Fruit fly (Drosophila melanogaster) whole organism, embryonic: ENCODE data around the gene Glg1.
A peak's percentile ranks its signal among the peaks of the same experiment; 100 is the strongest.

ENCODE experiments used
- Atf6 ChIP-seq: fragments of 200-800 bp; sonication (Bioruptor generic); IDR thresholded peaks from 2 replicates; pipeline ENCODE4 v1.3.6; 2022; ENCODE audit warnings: missing biosample characterization, missing genetic modification characterization
- BEAF-32 ChIP-seq: fragments of 200-800 bp; sonication (Bioruptor generic); optimal IDR thresholded peaks from 3 replicates; lab custom pipeline; 2017; ENCODE audit warnings: missing biosample characterization, missing genetic modification characterization, mild to moderate bottlenecking, moderate library complexity, missing genetic modification reagents
- Bgb ChIP-seq: fragments of 200-800 bp; sonication (Bioruptor generic); IDR thresholded peaks from 2 replicates; pipeline ENCODE4 v1.3.6; 2022; ENCODE audit warnings: missing biosample characterization, missing genetic modification characterization; ENCODE audit not compliant: partially characterized antibody
- CG10321 ChIP-seq: fragments of 200-800 bp; sonication (Bioruptor generic); IDR thresholded peaks from 2 replicates; pipeline ENCODE4 v1.3.6; 2022; ENCODE audit warnings: missing biosample characterization, missing genetic modification characterization
- CG10462 ChIP-seq: fragments of 200-800 bp; sonication (Bioruptor generic); optimal IDR thresholded peaks from 2 replicates; lab custom pipeline; 2016; ENCODE audit warnings: missing biosample characterization, missing genetic modification characterization
- CG12071 ChIP-seq: fragments of 200-800 bp; sonication (Bioruptor generic); optimal IDR thresholded peaks from 3 replicates; lab custom pipeline; 2018; ENCODE audit warnings: missing biosample characterization, mild to moderate bottlenecking, missing genetic modification characterization
- CG1233 ChIP-seq: fragments of 200-800 bp; sonication (Bioruptor generic); optimal IDR thresholded peaks from 4 replicates; lab custom pipeline; 2018; ENCODE audit warnings: missing biosample characterization, mild to moderate bottlenecking, missing genetic modification characterization
- CG14441 ChIP-seq: fragments of 200-800 bp; sonication (Bioruptor generic); IDR thresholded peaks from 2 replicates; pipeline ENCODE4 v1.3.6; 2022; ENCODE audit warnings: missing biosample characterization, missing genetic modification characterization
- CG15514 ChIP-seq: fragments of 200-800 bp; sonication (Bioruptor generic); optimal IDR thresholded peaks from 3 replicates; lab custom pipeline; 2017; ENCODE audit warnings: missing biosample characterization, missing genetic modification characterization, mild to moderate bottlenecking, moderate library complexity, missing genetic modification reagents
- CG17328 ChIP-seq: fragments of 200-800 bp; sonication (Bioruptor generic); IDR thresholded peaks from 2 replicates; pipeline ENCODE4 v1.3.6; 2022; ENCODE audit warnings: missing biosample characterization, missing genetic modification characterization
- CG17829 ChIP-seq: fragments of 200-800 bp; optimal IDR thresholded peaks from 2 replicates; lab custom pipeline; 2019; ENCODE audit warnings: missing biosample characterization, mild to moderate bottlenecking, missing genetic modification characterization, moderate library complexity
- CG18619 ChIP-seq: fragments of 200-800 bp; sonication (Bioruptor generic); optimal IDR thresholded peaks from 3 replicates; lab custom pipeline; 2017; ENCODE audit warnings: missing biosample characterization, mild to moderate bottlenecking, missing genetic modification characterization
- CG2129 ChIP-seq: fragments of 200-800 bp; sonication (Bioruptor generic); IDR thresholded peaks from 2 replicates; pipeline ENCODE4 v1.3.6; 2022; ENCODE audit warnings: missing biosample characterization, missing genetic modification characterization; ENCODE audit not compliant: partially characterized antibody
- CG2199 ChIP-seq: fragments of 200-800 bp; sonication (Bioruptor generic); IDR thresholded peaks from 3 replicates; pipeline ENCODE4 v1.3.6; 2022; ENCODE audit warnings: missing biosample characterization, missing genetic modification characterization
- CG33557 ChIP-seq: fragments of 200-800 bp; sonication (Bioruptor generic); optimal IDR thresholded peaks from 2 replicates; lab custom pipeline; 2019; ENCODE audit warnings: missing biosample characterization, mild to moderate bottlenecking, missing genetic modification characterization, moderate library complexity
- CG4282 ChIP-seq: fragments of 200-800 bp; sonication (Bioruptor generic); optimal IDR thresholded peaks from 2 replicates; lab custom pipeline; 2016; ENCODE audit warnings: missing biosample characterization, missing genetic modification characterization
- CG4328 ChIP-seq: fragments of 200-800 bp; sonication (Bioruptor generic); optimal IDR thresholded peaks from 3 replicates; lab custom pipeline; 2017; ENCODE audit warnings: missing biosample characterization, missing genetic modification reagents, missing genetic modification characterization
- CG4820 ChIP-seq: fragments of 200-800 bp; sonication (Bioruptor generic); optimal IDR thresholded peaks from 3 replicates; lab custom pipeline; 2016; ENCODE audit warnings: missing biosample characterization, missing genetic modification characterization
- CG4854 ChIP-seq: fragments of 200-800 bp; sonication (Bioruptor generic); optimal IDR thresholded peaks from 2 replicates; lab custom pipeline; 2016; ENCODE audit warnings: missing biosample characterization, missing genetic modification characterization, inconsistent platforms
- CG5180 ChIP-seq: fragments of 200-800 bp; sonication (Bioruptor generic); optimal IDR thresholded peaks from 3 replicates; lab custom pipeline; 2017; ENCODE audit warnings: missing biosample characterization, missing genetic modification characterization, mild to moderate bottlenecking, moderate library complexity, missing genetic modification reagents
- CG6813 ChIP-seq: fragments of 200-800 bp; sonication (Bioruptor generic); optimal IDR thresholded peaks from 2 replicates; lab custom pipeline; 2017; ENCODE audit warnings: missing biosample characterization, missing genetic modification characterization, mild to moderate bottlenecking, moderate library complexity, missing genetic modification reagents
- CG7839 ChIP-seq: fragments of 200-800 bp; sonication (Bioruptor generic); optimal IDR thresholded peaks from 3 replicates; lab custom pipeline; 2018; ENCODE audit warnings: missing biosample characterization, mild to moderate bottlenecking, missing genetic modification characterization, moderate library complexity
- CG9215 ChIP-seq: fragments of 200-800 bp; sonication (Bioruptor generic); IDR thresholded peaks from 2 replicates; pipeline ENCODE4 v1.3.6; 2022; ENCODE audit warnings: missing biosample characterization, missing genetic modification characterization
- Camta ChIP-seq: fragments of 200-800 bp; sonication (Bioruptor generic); optimal IDR thresholded peaks from 2 replicates; lab custom pipeline; 2016; ENCODE audit warnings: missing biosample characterization, missing genetic modification characterization
- ERR ChIP-seq: fragments of 200-800 bp; sonication (Bioruptor generic); optimal IDR thresholded peaks from 2 replicates; lab custom pipeline; 2016; ENCODE audit warnings: missing biosample characterization, missing genetic modification characterization
- Eip74EF ChIP-seq, 2 experiments: fragments of 200-800 bp in 1 of 2; fragments of >200 bp in 1 of 2; sonication (Bioruptor generic) in 1 of 2; optimal IDR thresholded peaks; 2 replicates each; lab custom pipeline; 2017 to 2019; ENCODE audit warnings: missing biosample characterization in 2 of 2, missing genetic modification characterization in 2 of 2, mild to moderate bottlenecking in 1 of 2, moderate library complexity in 1 of 2
- Elba2 ChIP-seq: fragments of 200-800 bp; sonication (Bioruptor generic); optimal IDR thresholded peaks from 3 replicates; lab custom pipeline; 2016; ENCODE audit warnings: missing biosample characterization, missing genetic modification characterization
- Hmx ChIP-seq: fragments of 200-800 bp; sonication (Bioruptor generic); optimal IDR thresholded peaks from 2 replicates; lab custom pipeline; 2016; ENCODE audit warnings: missing biosample characterization, missing genetic modification characterization
- Med ChIP-seq: fragments of 200-800 bp; sonication (Bioruptor generic); peaks from one replicate; lab custom pipeline; 2016; ENCODE audit warnings: missing biosample characterization, missing genetic modification characterization, mild to moderate bottlenecking, inconsistent platforms, moderate library complexity
- Nf-YC ChIP-seq: fragments of 200-800 bp; optimal IDR thresholded peaks from 3 replicates; lab custom pipeline; 2019; ENCODE audit warnings: missing biosample characterization, mild to moderate bottlenecking, missing genetic modification characterization, moderate library complexity
- NfI ChIP-seq: fragments of 200-800 bp; sonication (Bioruptor generic); optimal IDR thresholded peaks from 3 replicates; lab custom pipeline; 2018; ENCODE audit warnings: missing biosample characterization, mild to moderate bottlenecking, missing genetic modification characterization, moderate library complexity
- az2 ChIP-seq: fragments of 200-800 bp; sonication (Bioruptor generic); optimal IDR thresholded peaks from 3 replicates; lab custom pipeline; 2016; ENCODE audit warnings: missing biosample characterization, missing genetic modification characterization
- ci ChIP-seq: fragments of 200-800 bp; sonication (Bioruptor generic); IDR thresholded peaks from 3 replicates; pipeline ENCODE4 v1.3.6; 2022; ENCODE audit warnings: missing biosample characterization, missing genetic modification characterization
- crp ChIP-seq, 2 experiments: fragments of 200-800 bp; sonication (Bioruptor generic); optimal IDR thresholded peaks; 2 replicates in 1 of 2; 3 replicates in 1 of 2; lab custom pipeline; 2017; ENCODE audit warnings: missing biosample characterization in 2 of 2, missing genetic modification characterization in 2 of 2, mild to moderate bottlenecking in 1 of 2, moderate library complexity in 1 of 2
- cwo ChIP-seq: fragments of 200-800 bp; sonication (Bioruptor generic); optimal IDR thresholded peaks from 3 replicates; lab custom pipeline; 2017; ENCODE audit warnings: missing biosample characterization, missing genetic modification characterization, mild to moderate bottlenecking, moderate library complexity, missing genetic modification reagents
- dan ChIP-seq: fragments of 200-800 bp; sonication (Bioruptor generic); IDR thresholded peaks from 2 replicates; pipeline ENCODE4 v1.3.6; 2022; ENCODE audit warnings: missing biosample characterization, missing genetic modification characterization
- fru ChIP-seq: fragments of >200 bp; optimal IDR thresholded peaks from 2 replicates; lab custom pipeline; 2017
- h ChIP-seq: fragments of >200 bp; optimal IDR thresholded peaks from 2 replicates; lab custom pipeline; 2017
- hb ChIP-seq: fragments of 200-800 bp; sonication (Bioruptor generic); IDR thresholded peaks from 3 replicates; pipeline ENCODE4 v1.3.6; 2022; ENCODE audit warnings: missing biosample characterization, missing genetic modification characterization; ENCODE audit not compliant: partially characterized antibody
- kay ChIP-seq: fragments of 200-800 bp; sonication (Bioruptor generic); optimal IDR thresholded peaks from 2 replicates; lab custom pipeline; 2016; ENCODE audit warnings: missing biosample characterization, missing genetic modification characterization
- maf-S ChIP-seq: fragments of 200-800 bp; sonication (Bioruptor generic); optimal IDR thresholded peaks from 2 replicates; lab custom pipeline; 2016; ENCODE audit warnings: missing biosample characterization, missing genetic modification characterization
- odd ChIP-seq: fragments of 200-800 bp; sonication (Bioruptor generic); optimal IDR thresholded peaks from 2 replicates; lab custom pipeline; 2017; ENCODE audit warnings: missing biosample characterization, mild to moderate bottlenecking, missing genetic modification characterization
- pzg ChIP-seq: fragments of 200-800 bp; sonication (Bioruptor generic); optimal IDR thresholded peaks from 3 replicates; lab custom pipeline; 2018; ENCODE audit warnings: missing biosample characterization, mild to moderate bottlenecking, missing genetic modification characterization, moderate library complexity
- row ChIP-seq: fragments of 200-800 bp; sonication (Bioruptor generic); IDR thresholded peaks from 3 replicates; pipeline ENCODE4 v1.3.6; 2022; ENCODE audit warnings: missing biosample characterization, missing genetic modification characterization
- run ChIP-seq: fragments of 200-800 bp; sonication (Bioruptor generic); optimal IDR thresholded peaks from 3 replicates; lab custom pipeline; 2018; ENCODE audit warnings: missing biosample characterization, mild to moderate bottlenecking, missing genetic modification characterization
- sima ChIP-seq: fragments of 200-800 bp; sonication (Bioruptor generic); optimal IDR thresholded peaks from 2 replicates; lab custom pipeline; 2016; ENCODE audit warnings: missing biosample characterization, missing genetic modification characterization
- sisA ChIP-seq: fragments of 200-800 bp; sonication (Bioruptor generic); IDR thresholded peaks from 2 replicates; pipeline ENCODE4 v1.3.6; 2022; ENCODE audit warnings: missing biosample characterization, missing genetic modification characterization
- slbo ChIP-seq: fragments of 200-800 bp; sonication (Bioruptor generic); IDR thresholded peaks from 2 replicates; pipeline ENCODE4 v1.3.6; 2022; ENCODE audit warnings: missing biosample characterization, missing genetic modification characterization
- sna ChIP-seq: fragments of 200-800 bp; sonication (Bioruptor generic); IDR thresholded peaks from 2 replicates; pipeline ENCODE4 v1.3.6; 2022; ENCODE audit warnings: missing biosample characterization, missing genetic modification characterization; ENCODE audit not compliant: partially characterized antibody
- tll ChIP-seq, 2 experiments: fragments of 200-800 bp in 1 of 2; fragments of >200 bp in 1 of 2; sonication (Bioruptor generic) in 1 of 2; optimal IDR thresholded peaks; 2 replicates each; lab custom pipeline; 2017 to 2019; ENCODE audit warnings: missing biosample characterization in 2 of 2, missing genetic modification characterization in 2 of 2, mild to moderate bottlenecking in 1 of 2, moderate library complexity in 1 of 2
- vvl ChIP-seq: fragments of 200-800 bp; sonication (Bioruptor generic); IDR thresholded peaks from 2 replicates; pipeline ENCODE4 v1.3.6; 2022; ENCODE audit warnings: missing biosample characterization, missing genetic modification characterization

Gene Glg1

dm6 chr3L:21464240-21464639, 43.1 kb downstream of the Glg1 start (continued):
- TF ChIP-seq Med (GFP tag; lab: Kevin White, UChicago) = peak; percentile 93
- peak; percentile 31 for TF ChIP-seq kay (GFP tag; lab: Kevin White, UChicago)
- TF ChIP-seq pzg (GFP tag; lab: Kevin White, UChicago) = no peak
- no peak for TF ChIP-seq row (GFP tag; lab: Robert Waterston, UW)
- TF ChIP-seq CG2129 = no peak
- peak; percentile 27 for TF ChIP-seq CG5180 (GFP tag; lab: Kevin White, UChicago)
- TF ChIP-seq CG1233 (GFP tag; lab: Kevin White, UChicago) = peak; percentile 92
- TF ChIP-seq Camta (GFP tag; lab: Kevin White, UChicago) = peak; percentile 32
- no peak for TF ChIP-seq cwo
- TF ChIP-seq CG33557 (GFP tag; lab: Kevin White, UChicago) = peak; percentile 94
- TF ChIP-seq tll (GFP tag; optimal IDR thresholded peaks at IDR 0.05; lab: Kevin White, UChicago) = peak in 1 of 2 experiments; percentile 95
- TF ChIP-seq Eip74EF (GFP tag; optimal IDR thresholded peaks at IDR 0.05; lab: Kevin White, UChicago) = peak in 1 of 2 experiments; percentile 6
- no peak for TF ChIP-seq BEAF-32 (GFP tag; lab: Kevin White, UChicago)
- no peak for TF ChIP-seq run (tag; lab: Kevin White, UChicago)
- TF ChIP-seq hb = no peak
- TF ChIP-seq NfI = peak; percentile 3
- TF ChIP-seq CG6813 (GFP tag; lab: Kevin White, UChicago) = peak; percentile 95
- TF ChIP-seq vvl = peak; percentile 71
- no peak for TF ChIP-seq Nf-YC (tag; lab: Kevin White, UChicago)
- TF ChIP-seq h (lab: Kevin White, UChicago) = no peak
- no peak for TF ChIP-seq sisA (GFP tag; lab: Robert Waterston, UW)
- peak; percentile 19 for TF ChIP-seq sima (GFP tag; lab: Kevin White, UChicago)
- TF ChIP-seq maf-S (GFP tag; lab: Kevin White, UChicago) = no peak
- peak; percentile 43; the same call in 2 of the 3 replicates for TF ChIP-seq CG2199
- no peak for TF ChIP-seq CG4328 (GFP tag; lab: Kevin White, UChicago)
- no peak for TF ChIP-seq ERR (GFP tag; lab: Kevin White, UChicago)
- no peak for TF ChIP-seq CG4282 (GFP tag; lab: Kevin White, UChicago)
- peak; percentile 53 for TF ChIP-seq CG4854 (GFP tag; lab: Kevin White, UChicago)
- peak; percentile 23 for TF ChIP-seq az2 (GFP tag; lab: Kevin White, UChicago)
- TF ChIP-seq slbo = no peak
- TF ChIP-seq CG10321 (GFP tag; lab: Robert Waterston, UW) = no peak
- TF ChIP-seq CG14441 (GFP tag; lab: Robert Waterston, UW) = no peak
- TF ChIP-seq CG4820 (GFP tag; lab: Kevin White, UChicago) = peak; percentile 59
- TF ChIP-seq Bgb (GFP tag; lab: Robert Waterston, UW) = no peak
- TF ChIP-seq CG15514 (GFP tag; lab: Kevin White, UChicago) = no peak
- no peak for TF ChIP-seq Atf6 (GFP tag; lab: Robert Waterston, UW)
- peak; percentile 89 for TF ChIP-seq CG17829 (tag; lab: Kevin White, UChicago)
- TF ChIP-seq sna = no peak
- TF ChIP-seq CG18619 = peak; percentile 74
- TF ChIP-seq CG9215 = no peak
- peak; percentile 56 for TF ChIP-seq odd (GFP tag; lab: Kevin White, UChicago)
- peak; percentile 20 for TF ChIP-seq CG12071 (GFP tag; lab: Kevin White, UChicago)
- TF ChIP-seq crp (GFP tag; optimal IDR thresholded peaks at IDR 0.05; lab: Kevin White, UChicago) = peak in 1 of 2 experiments; percentile 27
- no peak for TF ChIP-seq dan (GFP tag; lab: Robert Waterston, UW)
- no peak for TF ChIP-seq Hmx (GFP tag; lab: Kevin White, UChicago)
- no peak for TF ChIP-seq Elba2 (GFP tag; lab: Kevin White, UChicago)
- no peak for TF ChIP-seq fru (lab: Kevin White, UChicago)
- TF ChIP-seq CG7839 = peak; percentile 73
- peak; percentile 83 for TF ChIP-seq ci (GFP tag; lab: Robert Waterston, UW)
- TF ChIP-seq CG10462 (GFP tag; lab: Kevin White, UChicago) = peak; percentile 30
- peak; percentile 71 for TF ChIP-seq CG17328 (GFP tag; lab: Robert Waterston, UW)
